Worm (Caenorhabditis elegans): ENCODE measurements around the gene Y82E9BR.8.
A peak's percentile ranks its signal among the peaks of the same experiment; 100 is the strongest.

DNA sequence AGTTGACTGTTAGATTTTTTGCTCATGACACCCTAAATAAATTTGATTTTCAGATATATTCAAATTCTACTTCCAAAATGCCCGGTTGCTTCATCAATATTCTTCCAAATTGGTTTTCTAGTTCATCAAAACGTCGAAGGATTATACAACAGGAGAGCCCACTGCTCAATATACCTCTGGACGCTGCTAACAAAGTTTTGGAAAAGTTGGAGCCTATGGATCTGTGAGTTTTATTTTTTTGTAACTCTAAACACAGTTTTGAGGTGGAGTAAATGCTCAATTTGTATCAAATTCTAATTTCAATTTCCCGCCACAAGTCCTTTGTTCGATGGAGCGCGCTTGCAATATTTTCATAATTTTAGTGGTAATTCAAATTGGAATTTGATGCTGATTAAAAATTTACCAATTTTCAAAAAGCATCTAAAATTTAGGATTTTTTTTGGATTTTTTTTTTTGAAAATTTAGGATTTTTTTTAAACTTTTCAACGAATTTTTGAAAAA lies 14.9 kb downstream of the Y82E9BR.8 start, which contains the start of gene fbxa-27:
- TF ChIP-seq zip-2 (tag; optimal IDR thresholded peaks at IDR 0.05) (no peak), lin-39 (tag; optimal IDR thresholded peaks at IDR 0.05) (no peak), unc-62 (GFP tag; optimal IDR thresholded peaks at IDR 0.05 in 1 of 2) (peak in 1 of 2 experiments; percentile 61), unc-62 (tag; optimal IDR thresholded peaks at IDR 0.05) (no peak), skn-1 (tag; optimal IDR thresholded peaks at IDR 0.05) (no peak), ama-1 (optimal IDR thresholded peaks at IDR 0.05) (no peak), ctbp-1 (GFP tag; IDR thresholded peaks at IDR 0.05) (no peak)

Data from whole organism, L4 larva.